Worm (Caenorhabditis elegans): Measurements from ENCODE around the gene R07C3.3.
"Not testable (repeated sequence)": the region's sequence is repeated elsewhere in the genome, so short reads cannot be mapped to it uniquely, and the experiment has no call there.

The R07C3.3 gene

DNA sequence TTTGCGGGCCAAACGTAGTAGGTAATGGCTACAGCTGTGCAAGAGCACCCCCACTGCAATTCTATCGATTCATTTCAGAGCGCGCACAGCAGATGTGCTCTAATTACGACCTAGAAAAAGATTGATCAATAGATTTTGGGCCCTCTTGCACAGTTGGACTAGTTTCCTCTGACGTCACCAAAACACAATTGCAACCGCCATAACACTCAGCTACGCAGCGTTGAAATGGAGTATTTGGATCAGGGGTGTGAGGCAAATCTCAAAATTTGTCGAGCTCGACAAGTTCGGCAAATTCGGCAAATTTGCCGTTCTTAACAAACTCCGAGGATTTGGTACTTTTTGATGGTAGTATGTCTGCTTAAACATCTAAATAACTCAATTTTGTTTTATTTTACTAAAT, 28.3 kb downstream of the R07C3.3 start, which contains the start of gene fbxc-18:
fbxc-18 (minus strand) TSS at position 101 of the 400 bp plus-strand sequence.
- TF ChIP-seq isw-1 (GFP tag; IDR thresholded peaks at IDR 0.05); nhr-12 (tag; optimal IDR thresholded peaks at IDR 0.05); fkh-10 (GFP tag; optimal IDR thresholded peaks at IDR 0.05): not testable (repeated sequence)

DNA sequence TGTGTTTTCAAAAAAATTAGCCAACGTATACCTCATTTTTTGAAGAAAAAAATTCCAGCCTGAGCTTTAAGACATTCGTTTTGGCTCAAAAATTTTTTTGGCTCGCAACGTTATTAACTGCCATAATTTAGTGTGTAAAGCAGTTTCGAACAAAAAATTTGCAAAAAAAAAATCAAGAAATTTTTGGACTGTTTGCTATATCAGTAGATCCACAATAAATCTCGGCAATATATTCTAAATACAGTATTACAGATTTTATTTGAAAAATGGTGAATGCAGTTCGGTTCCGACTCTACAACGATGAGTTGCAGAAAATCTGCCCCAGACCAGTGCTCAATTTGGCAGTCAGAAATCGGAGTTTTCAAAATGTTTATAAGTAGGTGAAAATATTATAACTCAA, 29.5 kb downstream of the R07C3.3 start, which contains the start of gene C32B5.6:
C32B5.6 (plus strand) TSS at position 301 of the 400 bp plus-strand sequence.
- not testable (repeated sequence) for TF ChIP-seq nhr-71 (tag; optimal IDR thresholded peaks at IDR 0.05); hpl-2 (GFP tag; optimal IDR thresholded peaks at IDR 0.05); nhr-28 (tag; optimal IDR thresholded peaks at IDR 0.05)

DNA sequence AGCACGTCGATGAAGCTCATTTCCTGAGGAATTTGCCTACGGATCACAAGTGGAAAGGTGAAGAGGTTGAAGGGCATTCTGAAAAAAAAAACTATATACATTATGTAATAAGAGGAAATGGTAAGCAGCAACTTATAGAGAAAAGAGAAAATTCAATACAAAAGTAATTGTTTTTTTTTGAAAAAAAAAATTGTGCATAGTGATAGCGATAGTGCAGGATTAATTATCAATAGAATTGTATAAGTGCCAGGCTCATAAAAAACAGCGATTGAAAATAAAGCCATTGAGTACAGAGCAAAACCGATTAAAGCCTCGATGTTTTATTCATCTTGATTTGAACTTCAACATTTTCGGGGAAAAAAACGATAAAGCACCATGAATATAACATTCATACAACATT, 34.2 kb downstream of the R07C3.3 start, which contains the start of gene C32B5.15:
C32B5.15 (minus strand) TSS at position 101 of the 400 bp plus-strand sequence.
- TF ChIP-seq hpl-2 (GFP tag; optimal IDR thresholded peaks at IDR 0.05) (no peak), fkh-10 (GFP tag; optimal IDR thresholded peaks at IDR 0.05) (no peak), nhr-76 (tag; optimal IDR thresholded peaks at IDR 0.05) (no peak), fkh-8 (tag; optimal IDR thresholded peaks at IDR 0.05) (no peak), tbx-2 (tag; optimal IDR thresholded peaks at IDR 0.05) (no peak), zag-1 (tag; optimal IDR thresholded peaks at IDR 0.05) (no peak), ztf-11 (tag; optimal IDR thresholded peaks at IDR 0.05) (no peak), unc-62 (GFP tag; optimal IDR thresholded peaks at IDR 0.05) (no peak)

DNA sequence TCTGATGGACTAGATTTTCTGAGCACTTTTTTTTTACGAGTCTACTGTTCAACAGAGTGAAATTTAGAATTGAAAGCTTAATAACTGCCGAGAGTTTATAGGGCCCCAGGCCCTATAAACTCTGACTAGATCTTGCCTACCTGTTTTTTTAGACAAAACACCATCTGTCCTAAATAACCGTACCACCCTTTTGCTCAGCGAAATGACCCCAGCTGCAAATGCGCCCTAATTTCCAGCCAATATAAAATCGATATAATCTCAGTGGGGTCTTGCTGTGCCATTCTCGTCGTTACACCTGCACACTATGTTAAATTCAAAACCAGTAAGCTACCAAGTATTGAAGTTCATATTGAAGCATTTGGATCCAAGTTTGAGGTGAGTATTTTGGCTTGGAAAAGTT, 35.4 kb downstream of the R07C3.3 start, which contains the start of gene fbxc-14:
fbxc-14 (plus strand) TSS at position 301 of the 400 bp plus-strand sequence.
- no peak for TF ChIP-seq hlh-17 (GFP tag; optimal IDR thresholded peaks at IDR 0.05; ENCODE audit: borderline replicate concordance)
- no peak for TF ChIP-seq tbx-2 (tag; optimal IDR thresholded peaks at IDR 0.05)
- TF ChIP-seq sup-37 (GFP tag; optimal IDR thresholded peaks at IDR 0.05): no peak
- TF ChIP-seq elt-2 (tag; optimal IDR thresholded peaks at IDR 0.05): no peak

DNA sequence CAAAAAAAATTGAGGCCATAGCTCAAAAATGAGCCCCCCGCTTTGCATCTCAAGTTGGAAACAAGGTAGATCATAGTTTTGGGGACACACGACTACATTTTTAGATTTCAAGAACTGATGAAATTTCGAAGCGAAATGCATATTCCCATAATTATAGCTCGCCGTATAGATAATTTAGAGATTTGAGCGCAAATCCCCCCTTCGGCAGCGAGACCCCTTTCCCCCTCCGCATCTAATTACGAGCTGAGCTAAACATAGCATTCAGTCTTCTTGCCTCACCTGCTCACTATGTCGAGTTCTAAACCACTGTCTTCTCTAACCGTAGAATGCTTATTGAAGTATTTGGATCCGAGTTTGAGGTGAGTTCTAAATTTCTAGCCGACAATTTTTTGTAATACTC, 40.5 kb downstream of the R07C3.3 start, which contains the start of the genes fbxc-17 and fbxc-15:
fbxc-17 (minus strand) TSS at position 101 of the 400 bp plus-strand sequence.
fbxc-15 (plus strand) TSS at position 289 of the 400 bp plus-strand sequence.
- TF ChIP-seq isw-1 (GFP tag; IDR thresholded peaks at IDR 0.05) (no peak), hlh-4 (tag; optimal IDR thresholded peaks at IDR 0.05) (no peak), dpl-1 (GFP tag; optimal IDR thresholded peaks at IDR 0.05) (no peak), zip-4 (GFP tag; optimal IDR thresholded peaks at IDR 0.05) (no peak), ces-1 (GFP tag; optimal IDR thresholded peaks at IDR 0.05) (no peak)

DNA sequence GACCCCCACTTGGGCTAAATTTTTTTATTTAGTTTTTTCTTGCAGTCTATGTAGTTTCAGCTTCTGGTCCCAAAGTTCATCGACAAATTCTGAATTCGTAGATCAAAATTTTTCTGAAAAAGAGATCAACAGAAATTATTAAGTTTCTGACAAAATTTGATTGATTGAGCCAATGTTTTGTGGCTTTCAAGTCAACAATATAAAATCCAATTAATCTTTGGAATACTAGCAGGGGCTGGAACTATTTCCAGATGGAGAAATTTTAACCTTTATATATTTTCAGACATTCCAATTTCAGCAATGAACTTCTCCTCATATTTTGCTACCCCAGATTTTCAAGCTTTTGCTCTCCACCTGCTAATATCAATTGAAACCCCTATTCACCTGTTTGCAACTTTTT, 44.2 kb downstream of the R07C3.3 start, which contains the start of gene srh-274:
srh-274 (plus strand) TSS at position 301 of the 400 bp plus-strand sequence.
- TF ChIP-seq sup-37 (GFP tag; optimal IDR thresholded peaks at IDR 0.05) (no peak), elt-3 (tag; optimal IDR thresholded peaks at IDR 0.05) (no peak), nhr-28 (tag; optimal IDR thresholded peaks at IDR 0.05) (no peak), sox-4 (tag; optimal IDR thresholded peaks at IDR 0.05) (no peak)

DNA sequence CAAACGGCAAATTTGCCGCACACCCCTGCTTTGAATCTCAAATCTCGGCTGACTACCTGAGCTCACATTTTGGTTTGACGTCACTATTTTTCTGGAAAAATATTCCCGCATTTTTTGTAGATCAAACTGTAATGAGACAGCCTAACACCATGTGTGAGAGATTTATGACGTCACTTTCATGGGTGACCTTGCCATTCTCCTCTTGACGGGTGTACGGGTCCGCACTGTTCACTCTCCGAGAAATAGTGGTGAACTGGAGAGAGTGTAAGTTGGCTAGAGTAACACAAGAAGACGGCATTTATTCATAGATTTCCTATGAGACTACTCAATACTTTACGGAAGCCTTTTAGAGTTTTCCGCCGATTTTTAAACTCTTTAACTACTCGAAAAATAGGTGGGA, 47.1 kb downstream of the R07C3.3 start, which contains the start of gene fbxc-40:
fbxc-40 (plus strand) TSS at position 301 of the 400 bp plus-strand sequence.
- not testable (repeated sequence) for TF ChIP-seq unc-62 (GFP tag; optimal IDR thresholded peaks at IDR 0.05); pag-3 (tag; optimal IDR thresholded peaks at IDR 0.05; ENCODE audit: borderline replicate concordance, insufficient read depth); lin-13 (GFP tag; optimal IDR thresholded peaks at IDR 0.05)

DNA sequence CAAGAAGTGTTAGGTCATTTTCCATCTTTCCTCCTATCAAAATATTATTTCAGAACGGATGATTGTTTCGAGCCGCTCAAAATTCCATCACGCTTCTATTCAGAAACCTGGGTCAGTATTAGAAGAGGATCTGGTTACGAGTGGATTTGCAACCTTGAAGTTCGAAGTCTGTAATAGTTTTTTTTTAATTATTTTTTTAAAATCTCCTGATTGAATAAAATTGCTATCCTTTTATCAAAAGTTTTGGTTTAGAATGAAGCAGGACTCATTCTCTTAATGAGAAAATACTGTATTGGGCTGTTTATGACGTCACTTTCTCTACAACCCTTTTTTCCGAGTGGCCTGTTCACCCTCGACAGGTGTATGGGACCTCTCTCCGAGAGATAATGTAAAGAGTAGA, 49.8 kb downstream of the R07C3.3 start, which contains the start of gene fbxc-39:
fbxc-39 (plus strand) TSS at position 301 of the 400 bp plus-strand sequence.
- TF ChIP-seq egl-13 (tag; optimal IDR thresholded peaks at IDR 0.05): no peak
- no peak for TF ChIP-seq Y116A8C.19 (tag; optimal IDR thresholded peaks at IDR 0.05; ENCODE audit: borderline replicate concordance)
- no peak for TF ChIP-seq lin-14 (GFP tag; optimal IDR thresholded peaks at IDR 0.05)
- no peak for TF ChIP-seq nhr-47 (tag; optimal IDR thresholded peaks at IDR 0.05)
- no peak for TF ChIP-seq unc-86 (tag; optimal IDR thresholded peaks at IDR 0.05)
